Worm (Caenorhabditis elegans) whole organism, late embryonic: Measurements from ENCODE around the gene acs-11.

Experiments
- F13H6.1 ChIP-seq: sonication (generic microtip); optimal IDR thresholded peaks from 2 replicates; lab custom pipeline; 2016; ENCODE audit warnings: missing genetic modification characterization, missing compliant biosample characterization
- K02D7.2 ChIP-seq: sonication (generic microtip); optimal IDR thresholded peaks from 2 replicates; lab custom pipeline; 2017; ENCODE audit warnings: mild to moderate bottlenecking, missing genetic modification characterization, missing compliant biosample characterization
- ahr-1 ChIP-seq: sonication (generic microtip); optimal IDR thresholded peaks from 2 replicates; lab custom pipeline; 2016; ENCODE audit warnings: missing genetic modification characterization, missing compliant biosample characterization
- ama-1 ChIP-seq: fragments of 150-350 bp; optimal IDR thresholded peaks from 2 replicates; lab custom pipeline; 2014
- ceh-14 ChIP-seq: sonication (generic microtip); optimal IDR thresholded peaks from 2 replicates; lab custom pipeline; 2016; ENCODE audit warnings: missing genotype, missing genetic modification characterization, missing compliant biosample characterization
- ceh-18 ChIP-seq: sonication (generic microtip); optimal IDR thresholded peaks from 2 replicates; lab custom pipeline; 2016; ENCODE audit warnings: missing genetic modification characterization, missing compliant biosample characterization
- ceh-19 ChIP-seq: fragments of 200-800 bp; sonication (Bioruptor generic); optimal IDR thresholded peaks from 2 replicates; lab custom pipeline; 2018; ENCODE audit warnings: mild to moderate bottlenecking, missing genetic modification characterization, missing compliant biosample characterization
- ceh-2 ChIP-seq: sonication (generic microtip); optimal IDR thresholded peaks from 2 replicates; lab custom pipeline; 2016; ENCODE audit warnings: missing genotype, missing genetic modification characterization, missing compliant biosample characterization
- ceh-22 ChIP-seq: sonication (generic microtip); optimal IDR thresholded peaks from 2 replicates; lab custom pipeline; 2017; ENCODE audit warnings: missing biosample characterization, missing genetic modification characterization
- ceh-24 ChIP-seq: sonication (generic microtip); optimal IDR thresholded peaks from 2 replicates; lab custom pipeline; 2016; ENCODE audit warnings: mild to moderate bottlenecking, missing genetic modification characterization, missing compliant biosample characterization
- ceh-31 ChIP-seq: sonication (generic microtip); optimal IDR thresholded peaks from 2 replicates; lab custom pipeline; 2016; ENCODE audit warnings: missing genetic modification characterization, missing compliant biosample characterization
- ceh-34 ChIP-seq: sonication (generic microtip); optimal IDR thresholded peaks from 2 replicates; lab custom pipeline; 2016; ENCODE audit warnings: mild to moderate bottlenecking, missing genetic modification characterization, missing compliant biosample characterization
- ceh-6 ChIP-seq: fragments of 200-800 bp; sonication (Bioruptor generic); optimal IDR thresholded peaks from 2 replicates; lab custom pipeline; 2018; ENCODE audit warnings: mild to moderate bottlenecking, missing genetic modification characterization, missing compliant biosample characterization
- ceh-9 ChIP-seq: sonication (generic microtip); optimal IDR thresholded peaks from 2 replicates; lab custom pipeline; 2016; ENCODE audit warnings: mild to moderate bottlenecking, missing genetic modification characterization, inconsistent platforms, missing compliant biosample characterization
- elt-2 ChIP-seq: sonication (generic microtip); optimal IDR thresholded peaks from 2 replicates; lab custom pipeline; 2016; ENCODE audit warnings: missing genetic modification reagents, missing genetic modification characterization, missing compliant biosample characterization
- elt-4 ChIP-seq: sonication (generic microtip); optimal IDR thresholded peaks from 2 replicates; lab custom pipeline; 2016; ENCODE audit warnings: missing genetic modification characterization, missing compliant biosample characterization
- ets-4 ChIP-seq: sonication (generic microtip); optimal IDR thresholded peaks from 2 replicates; lab custom pipeline; 2016; ENCODE audit warnings: missing genetic modification characterization, missing compliant biosample characterization
- eyg-1 ChIP-seq: sonication (generic microtip); optimal IDR thresholded peaks from 2 replicates; lab custom pipeline; 2016; ENCODE audit warnings: missing genotype, missing genetic modification characterization, missing compliant biosample characterization
- fkh-6 ChIP-seq: sonication (generic microtip); optimal IDR thresholded peaks from 2 replicates; lab custom pipeline; 2016; ENCODE audit warnings: missing genetic modification characterization, missing compliant biosample characterization
- gmeb-2 ChIP-seq: sonication (generic microtip); optimal IDR thresholded peaks from 2 replicates; lab custom pipeline; 2016; ENCODE audit warnings: missing genetic modification characterization, inconsistent platforms, missing compliant biosample characterization
- hlh-13 ChIP-seq: fragments of 200-800 bp; sonication (Bioruptor generic); optimal IDR thresholded peaks from 2 replicates; lab custom pipeline; 2018; ENCODE audit warnings: mild to moderate bottlenecking, missing genetic modification characterization, missing compliant biosample characterization
- hlh-15 ChIP-seq: sonication (generic microtip); optimal IDR thresholded peaks from 2 replicates; lab custom pipeline; 2016; ENCODE audit warnings: missing genetic modification characterization, missing compliant biosample characterization
- madf-2 ChIP-seq: sonication (generic microtip); optimal IDR thresholded peaks from 2 replicates; lab custom pipeline; 2017; ENCODE audit warnings: missing genetic modification characterization, missing compliant biosample characterization
- nfya-1 ChIP-seq: sonication (generic microtip); optimal IDR thresholded peaks from 2 replicates; lab custom pipeline; 2017; ENCODE audit warnings: missing genetic modification characterization, mild to moderate bottlenecking, missing compliant biosample characterization, antibody characterized with exemption, moderate library complexity
- odd-2 ChIP-seq: sonication (generic microtip); optimal IDR thresholded peaks from 2 replicates; lab custom pipeline; 2017; ENCODE audit warnings: antibody characterized with exemption, mild to moderate bottlenecking, missing genetic modification characterization, missing compliant biosample characterization
- pag-3 ChIP-seq: sonication (generic microtip); optimal IDR thresholded peaks from 2 replicates; lab custom pipeline; 2016; ENCODE audit warnings: missing compliant biosample characterization, missing genetic modification characterization, borderline replicate concordance
- pax-1 ChIP-seq: fragments of 150-350 bp; optimal IDR thresholded peaks from 2 replicates; lab custom pipeline; 2014; ENCODE audit warnings: missing biosample characterization, missing genetic modification characterization
- pha-2 ChIP-seq: sonication (generic microtip); optimal IDR thresholded peaks from 2 replicates; lab custom pipeline; 2017; ENCODE audit warnings: mild to moderate bottlenecking, missing genetic modification characterization, missing compliant biosample characterization
- pqm-1 ChIP-seq: sonication (generic microtip); optimal IDR thresholded peaks from 2 replicates; lab custom pipeline; 2016; ENCODE audit warnings: missing genetic modification characterization, missing compliant biosample characterization
- ref-2 ChIP-seq: sonication (generic microtip); optimal IDR thresholded peaks from 2 replicates; lab custom pipeline; 2016; ENCODE audit warnings: missing genetic modification characterization, missing compliant biosample characterization
- rnt-1 ChIP-seq: sonication (generic microtip); optimal IDR thresholded peaks from 2 replicates; lab custom pipeline; 2016; ENCODE audit warnings: missing genetic modification characterization, missing compliant biosample characterization
- sdc-2 ChIP-seq: sonication (generic microtip); optimal IDR thresholded peaks from 2 replicates; lab custom pipeline; 2016; ENCODE audit warnings: missing genotype, missing genetic modification characterization, missing compliant biosample characterization
- sox-2 ChIP-seq: fragments of 200-800 bp; sonication (Bioruptor generic); IDR thresholded peaks from 2 replicates; pipeline ENCODE4 v1.3.6; 2022; ENCODE audit warnings: missing genetic modification reagents, missing genetic modification characterization, missing compliant biosample characterization
- tbx-2 ChIP-seq: sonication (generic microtip); optimal IDR thresholded peaks from 2 replicates; lab custom pipeline; 2016; ENCODE audit warnings: missing genetic modification characterization, missing compliant biosample characterization
- tbx-7 ChIP-seq: sonication (generic microtip); optimal IDR thresholded peaks from 2 replicates; lab custom pipeline; 2016; ENCODE audit warnings: missing genotype, missing genetic modification characterization, missing compliant biosample characterization
- ttx-3 ChIP-seq: sonication (generic microtip); optimal IDR thresholded peaks from 2 replicates; lab custom pipeline; 2016; ENCODE audit warnings: missing genetic modification reagents, missing genetic modification characterization, missing compliant biosample characterization
- unc-3 ChIP-seq, 2 experiments: fragments of 200-800 bp in 1 of 2; sonication (Bioruptor generic) in 1 of 2; sonication (generic microtip) in 1 of 2; conservative IDR thresholded peaks in 1 of 2; optimal IDR thresholded peaks in 1 of 2; 2 replicates each; pipeline versions ENCODE4 v1.3.6 to Lab custom; 2016 to 2022; ENCODE audit warnings: missing compliant biosample characterization in 2 of 2, missing genetic modification characterization in 2 of 2, missing genetic modification reagents in 1 of 2
- zip-5 ChIP-seq: sonication (generic microtip); optimal IDR thresholded peaks from 2 replicates; lab custom pipeline; 2016; ENCODE audit warnings: missing genetic modification characterization, missing compliant biosample characterization
- ztf-16 ChIP-seq: sonication (generic microtip); optimal IDR thresholded peaks from 2 replicates; lab custom pipeline; 2017; ENCODE audit warnings: missing genetic modification characterization, missing compliant biosample characterization

acs-11 gene

ce11 chrII:4762574-4763285 is 20.8 kb downstream of the acs-11 start, which contains the start of gene F26G1.2:
Gene F26G1.2 (plus strand): TSS chrII:4763081.
- no peak for TF ChIP-seq tbx-7
- TF ChIP-seq nfya-1 (tag; lab: Kevin White, UChicago): no peak
- no peak for TF ChIP-seq ceh-22
- TF ChIP-seq sdc-2 (tag; lab: Kevin White, UChicago): no peak
- TF ChIP-seq ref-2: no peak
- TF ChIP-seq ceh-14: no peak
- no peak for TF ChIP-seq hlh-13 (GFP tag; lab: Kevin White, UChicago)
- TF ChIP-seq ahr-1 (tag; lab: Kevin White, UChicago): no peak
- no peak for TF ChIP-seq madf-2 (tag; lab: Kevin White, UChicago)
- no peak for TF ChIP-seq pag-3 (tag; lab: Kevin White, UChicago)
- TF ChIP-seq elt-2 (tag; lab: Kevin White, UChicago): no peak
- TF ChIP-seq pax-1 (tag; lab: Kevin White, UChicago): no peak
- TF ChIP-seq sox-2 (GFP tag; lab: Robert Waterston, UW): no peak
- TF ChIP-seq ceh-9 (tag; lab: Kevin White, UChicago): no peak
- TF ChIP-seq zip-5 (tag; lab: Kevin White, UChicago): no peak
- TF ChIP-seq ceh-19 (GFP tag; lab: Kevin White, UChicago): no peak
- no peak for TF ChIP-seq ceh-34 (tag; lab: Kevin White, UChicago)
- no peak for TF ChIP-seq pqm-1 (tag; lab: Kevin White, UChicago)
- TF ChIP-seq ets-4: no peak
- no peak for TF ChIP-seq ztf-16 (tag; lab: Kevin White, UChicago)

ce11 chrII:4766284-4766683 is 24.3 kb downstream of the acs-11 start, which contains the start of gene ttm-2:
Gene ttm-2 (minus strand): TSS chrII:4766384.
- no peak for TF ChIP-seq tbx-2 (tag; lab: Kevin White, UChicago)
- no peak for TF ChIP-seq hlh-15
- no peak for TF ChIP-seq pax-1 (tag; lab: Kevin White, UChicago)
- no peak for TF ChIP-seq fkh-6
- no peak for TF ChIP-seq odd-2
- no peak for TF ChIP-seq elt-4 (tag; lab: Kevin White, UChicago)
- no peak for TF ChIP-seq gmeb-2 (tag; lab: Kevin White, UChicago)
- no peak for TF ChIP-seq ceh-6

ce11 chrII:4767612-4768011 is 25.7 kb downstream of the acs-11 start:
- no peak for TF ChIP-seq ama-1
- no peak for TF ChIP-seq ceh-18 (tag; lab: Kevin White, UChicago)
- TF ChIP-seq ets-4: no peak
- TF ChIP-seq rnt-1: no peak
- no peak for TF ChIP-seq odd-2
- no peak for TF ChIP-seq tbx-7
- TF ChIP-seq ceh-14: no peak
- no peak for TF ChIP-seq pha-2
- TF ChIP-seq unc-3 (GFP tag; conservative IDR thresholded peaks at IDR 0.05; lab: Robert Waterston, UW): no peak
- TF ChIP-seq unc-3 (tag; optimal IDR thresholded peaks at IDR 0.05; lab: Kevin White, UChicago): no peak
- TF ChIP-seq ref-2: no peak
- TF ChIP-seq gmeb-2 (tag; lab: Kevin White, UChicago): no peak
- TF ChIP-seq K02D7.2 (tag; lab: Kevin White, UChicago): no peak
- TF ChIP-seq eyg-1 (tag; lab: Kevin White, UChicago): no peak
- no peak for TF ChIP-seq ceh-24 (tag; lab: Kevin White, UChicago)
- TF ChIP-seq F13H6.1 (tag; lab: Kevin White, UChicago): no peak
- TF ChIP-seq, all 69 proteins: peak for 0

- no peak for TF ChIP-seq ttx-3
- TF ChIP-seq ceh-31: no peak
- no peak for TF ChIP-seq eyg-1 (tag; lab: Kevin White, UChicago)
- TF ChIP-seq ceh-2: no peak
- no peak for TF ChIP-seq ztf-16 (tag; lab: Kevin White, UChicago)
- TF ChIP-seq zip-5 (tag; lab: Kevin White, UChicago): no peak
Observed at ce11 chrII:4769096-4769495, 27.2 kb downstream of the acs-11 start.
